Fruit fly (Drosophila melanogaster): ENCODE data around the gene CG33639.

Gene CG33639

dm6 chrX:18243376-18244272, 17.7 kb upstream of the CG33639 start (continued):
- no peak for TF ChIP-seq CG15514 (GFP tag; optimal IDR thresholded peaks at IDR 0.05)
- peak; percentile 41; the same call in 1 of the 2 replicates for TF ChIP-seq crol (GFP tag; IDR thresholded peaks at IDR 0.05)
- peak; percentile 100 for TF ChIP-seq z (GFP tag; IDR thresholded peaks at IDR 0.05)
- no peak for TF ChIP-seq usp (GFP tag; optimal IDR thresholded peaks at IDR 0.05)
- TF ChIP-seq CG6791 (GFP tag; IDR thresholded peaks at IDR 0.05; ENCODE audit: partially characterized antibody) = peak; percentile 54; the same call in 1 of the 3 replicates
- peak; percentile 79 for TF ChIP-seq CG4360 (GFP tag; IDR thresholded peaks at IDR 0.05)
- TF ChIP-seq CG12769 (tag; optimal IDR thresholded peaks at IDR 0.05) = peak; percentile 6
- peak; percentile 24; the same call in 1 of the 2 replicates for TF ChIP-seq Scr (GFP tag; IDR thresholded peaks at IDR 0.05; ENCODE audit: partially characterized antibody)
- TF ChIP-seq amos (GFP tag; IDR thresholded peaks at IDR 0.05; ENCODE audit: partially characterized antibody) = peak; percentile 35; the same call in 1 of the 2 replicates
- TF ChIP-seq Jarid2 (GFP tag; optimal IDR thresholded peaks at IDR 0.05) = peak; percentile 20
- no peak for TF ChIP-seq Dbx (GFP tag; IDR thresholded peaks at IDR 0.05)
- TF ChIP-seq slou (GFP tag; optimal IDR thresholded peaks at IDR 0.05) = no peak

- no peak for TF ChIP-seq ab (GFP tag; optimal IDR thresholded peaks at IDR 0.05)
- TF ChIP-seq cg (GFP tag; optimal IDR thresholded peaks at IDR 0.05) = no peak
- TF ChIP-seq ind (GFP tag; optimal IDR thresholded peaks at IDR 0.05) = no peak
- peak; percentile 34 for TF ChIP-seq Med (GFP tag)
- TF ChIP-seq Jarid2 (GFP tag; optimal IDR thresholded peaks at IDR 0.05) = peak; percentile 36
Observed at dm6 chrX:18243184-18243375, 17.2 kb upstream of the CG33639 start, which contains the start of gene upd2. Gene upd2, minus strand, starts transcription at chrX:18243284.

dm6 chrX:18241267-18241666, 15.4 kb upstream of the CG33639 start:
- no peak for TF ChIP-seq az2 (GFP tag; optimal IDR thresholded peaks at IDR 0.05)
- TF ChIP-seq kay (GFP tag; optimal IDR thresholded peaks at IDR 0.05) = no peak
- TF ChIP-seq CG2678 (tag; optimal IDR thresholded peaks at IDR 0.05) = no peak
- peak; percentile 28 for TF ChIP-seq Ets65A (GFP tag)
- TF ChIP-seq CTCF (GFP tag; optimal IDR thresholded peaks at IDR 0.05) = peak; percentile 82
- no peak for TF ChIP-seq CG10366 (GFP tag; IDR thresholded peaks at IDR 0.05)
- TF ChIP-seq Taf1 (GFP tag; IDR thresholded peaks at IDR 0.05) = no peak
- no peak for TF ChIP-seq eyg (GFP tag; optimal IDR thresholded peaks at IDR 0.05)
- TF ChIP-seq exex (tag; optimal IDR thresholded peaks at IDR 0.05) = no peak
- TF ChIP-seq CG6791 (GFP tag; IDR thresholded peaks at IDR 0.05; ENCODE audit: partially characterized antibody) = no peak
- TF ChIP-seq CG7987 (GFP tag; optimal IDR thresholded peaks at IDR 0.05) = no peak
- no peak for TF ChIP-seq CG11247 (GFP tag; IDR thresholded peaks at IDR 0.05)
- TF ChIP-seq CG10979 (tag; optimal IDR thresholded peaks at IDR 0.05) = peak; percentile 15
- no peak for TF ChIP-seq Hr51 (GFP tag; optimal IDR thresholded peaks at IDR 0.05)

dm6 chrX:18239301-18239700, 13.4 kb upstream of the CG33639 start:
- no peak for TF ChIP-seq cad (GFP tag; optimal IDR thresholded peaks at IDR 0.05)
- no peak; the same call in 2 of the 3 replicates for TF ChIP-seq H15 (GFP tag; IDR thresholded peaks at IDR 0.05)
- TF ChIP-seq mld (GFP tag; IDR thresholded peaks at IDR 0.05; ENCODE audit: partially characterized antibody) = no peak
- TF ChIP-seq zfh1 (GFP tag; IDR thresholded peaks at IDR 0.05) = peak; percentile 57; the same call in 2 of the 3 replicates
- TF ChIP-seq ham (GFP tag; IDR thresholded peaks at IDR 0.05) = no peak
- TF ChIP-seq Xbp1 (GFP tag; optimal IDR thresholded peaks at IDR 0.05) = peak; percentile 44
- peak; percentile 5 for TF ChIP-seq Blimp-1 (GFP tag; optimal IDR thresholded peaks at IDR 0.05)
- no peak for TF ChIP-seq bbx (GFP tag; IDR thresholded peaks at IDR 0.05; ENCODE audit: partially characterized antibody)
- no peak for TF ChIP-seq cwo (GFP tag; optimal IDR thresholded peaks at IDR 0.05)
- TF ChIP-seq CG11093 (GFP tag; IDR thresholded peaks at IDR 0.05) = no peak
- TF ChIP-seq chinmo (GFP tag; IDR thresholded peaks at IDR 0.05; ENCODE audit: partially characterized antibody) = no peak
- TF ChIP-seq CG14050 (GFP tag; IDR thresholded peaks at IDR 0.05) = no peak
- TF ChIP-seq CG16813 (GFP tag; IDR thresholded peaks at IDR 0.05; ENCODE audit: partially characterized antibody) = no peak
- no peak for TF ChIP-seq chm (GFP tag; IDR thresholded peaks at IDR 0.05)
- TF ChIP-seq CG10147 (GFP tag; optimal IDR thresholded peaks at IDR 0.05) = no peak
- TF ChIP-seq CG10979 (tag; optimal IDR thresholded peaks at IDR 0.05) = peak; percentile 85
- no peak for TF ChIP-seq CHES-1-like (GFP tag; optimal IDR thresholded peaks at IDR 0.05)
- TF ChIP-seq ara (GFP tag; IDR thresholded peaks at IDR 0.05) = peak; percentile 57

Data from whole organism, embryonic.